Worm (Caenorhabditis elegans) whole organism, mixed stage, embryonic: ENCODE results near the gene srbc-62.

Experiments used
- elt-3 ChIP-seq: fragments of 150-350 bp; optimal IDR thresholded peaks from 2 replicates; lab custom pipeline; 2014; ENCODE audit warnings: missing biosample characterization, missing genetic modification characterization
- ham-2 ChIP-seq: fragments of 200-800 bp; sonication (Bioruptor generic); optimal IDR thresholded peaks from 2 replicates; lab custom pipeline; 2018; ENCODE audit warnings: mild to moderate bottlenecking, missing genetic modification characterization, missing compliant biosample characterization
- ztf-11 ChIP-seq: fragments of 150-350 bp; optimal IDR thresholded peaks from 2 replicates; lab custom pipeline; 2014; ENCODE audit warnings: missing biosample characterization, missing genetic modification characterization

- no peak for TF ChIP-seq elt-3
- TF ChIP-seq ham-2, result no peak
- TF ChIP-seq ztf-11 (tag; lab: Kevin White, UChicago), result no peak
Observed at ce11 chrV:17198926-17199325, 18.9 kb upstream of the srbc-62 start, which contains the start of gene srz-96.
